Worm (Caenorhabditis elegans) whole organism, L2 larva: ENCODE measurements around the gene fbxl-2.

ENCODE experiments used
- aly-2 ChIP-seq: fragments of 150-350 bp; optimal IDR thresholded peaks from 2 replicates; lab custom pipeline; 2014; ENCODE audit warnings: missing biosample characterization, missing genetic modification characterization
- ceh-16 ChIP-seq: fragments of 150-350 bp; optimal IDR thresholded peaks from 2 replicates; lab custom pipeline; 2014; ENCODE audit warnings: missing biosample characterization, missing genetic modification characterization
- elt-1 ChIP-seq: fragments of 150-350 bp; optimal IDR thresholded peaks from 2 replicates; lab custom pipeline; 2014; ENCODE audit warnings: missing biosample characterization, missing genetic modification characterization
- lin-39 ChIP-seq: fragments of 150-350 bp; optimal IDR thresholded peaks from 2 replicates; lab custom pipeline; 2014; ENCODE audit warnings: missing biosample characterization, missing genetic modification reagents, missing genetic modification characterization
- mdl-1 ChIP-seq, 2 experiments: fragments of 150-350 bp in 1 of 2; sonication (generic microtip) in 1 of 2; optimal IDR thresholded peaks; 2 replicates each; lab custom pipeline; 2017; ENCODE audit warnings: missing biosample characterization in 2 of 2, missing genetic modification characterization in 2 of 2
- nhr-12 ChIP-seq: fragments of 150-350 bp; optimal IDR thresholded peaks from 2 replicates; lab custom pipeline; 2014; ENCODE audit warnings: missing biosample characterization, missing genetic modification characterization
- peb-1 ChIP-seq: fragments of 150-350 bp; optimal IDR thresholded peaks from 2 replicates; lab custom pipeline; 2014; ENCODE audit warnings: missing biosample characterization, missing genetic modification characterization
- skn-1 ChIP-seq: sonication (generic microtip); optimal IDR thresholded peaks from 2 replicates; lab custom pipeline; 2017; ENCODE audit warnings: missing biosample characterization, missing genetic modification characterization
- snpc-4 ChIP-seq: fragments of 150-350 bp; optimal IDR thresholded peaks from 2 replicates; lab custom pipeline; 2014; ENCODE audit warnings: missing biosample characterization, missing genetic modification characterization
- unc-39 ChIP-seq: fragments of 150-350 bp; optimal IDR thresholded peaks from 2 replicates; lab custom pipeline; 2014; ENCODE audit warnings: missing biosample characterization, missing genetic modification characterization
- unc-55 ChIP-seq: fragments of 150-350 bp; sonication (generic microtip); optimal IDR thresholded peaks from 3 replicates; lab custom pipeline; 2014; ENCODE audit warnings: missing biosample characterization, missing genetic modification reagents, missing genetic modification characterization

DNA sequence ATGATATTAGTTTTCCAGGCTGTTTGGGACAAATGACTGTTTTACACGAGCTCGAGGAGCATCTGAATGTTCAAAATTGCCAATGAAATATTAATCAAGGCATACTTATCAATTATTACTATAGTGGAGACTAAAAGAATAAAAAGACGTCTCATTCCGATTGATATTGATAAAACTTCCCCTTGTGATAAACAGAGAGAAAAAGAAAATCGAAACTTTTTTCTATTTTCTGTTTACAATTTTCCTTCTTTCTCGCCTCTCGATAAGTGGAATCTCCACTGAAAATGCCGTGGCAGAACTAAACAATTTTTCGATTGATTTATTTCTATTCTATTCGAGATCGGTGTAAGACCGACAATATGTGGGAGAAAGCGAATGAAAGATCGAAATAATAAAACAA lies 22.8 kb downstream of the fbxl-2 start, which contains the start of gene B0393.9:
- no peak for TF ChIP-seq lin-39 (tag; lab: Kevin White, UChicago)
- no peak for TF ChIP-seq aly-2 (tag; lab: Kevin White, UChicago)
- TF ChIP-seq unc-39 (tag; lab: Kevin White, UChicago), result no peak
- TF ChIP-seq elt-1 (tag; lab: Kevin White, UChicago), result no peak
- TF ChIP-seq ceh-16, result no peak
- no peak for TF ChIP-seq mdl-1 (tag; optimal IDR thresholded peaks at IDR 0.05; lab: Kevin White, UChicago)
- no peak for TF ChIP-seq skn-1
- TF ChIP-seq snpc-4 (tag; lab: Kevin White, UChicago), result no peak
- no peak for TF ChIP-seq peb-1 (tag; lab: Kevin White, UChicago)
- TF ChIP-seq unc-55 (GFP tag; lab: Kevin White, UChicago), result no peak
- no peak for TF ChIP-seq nhr-12
